Fruit fly (Drosophila melanogaster) whole organism, embryonic: Measurements from ENCODE around the gene CG42876.
A peak's percentile ranks its signal among the peaks of the same experiment; 100 is the strongest.

Source experiments
- Abd-B ChIP-seq: fragments of 200-800 bp; sonication (Bioruptor generic); optimal IDR thresholded peaks from 2 replicates; lab custom pipeline; 2018; ENCODE audit warnings: missing biosample characterization, mild to moderate bottlenecking, missing genetic modification characterization, moderate library complexity
- Awh ChIP-seq: fragments of 200-800 bp; sonication (Bioruptor generic); IDR thresholded peaks from 2 replicates; pipeline ENCODE4, ENCODE4 v1.3.6; 2022; ENCODE audit warnings: missing biosample characterization, missing genetic modification characterization
- CG10209 ChIP-seq: fragments of 200-800 bp; sonication (Bioruptor generic); optimal IDR thresholded peaks from 3 replicates; lab custom pipeline; 2017; ENCODE audit warnings: missing biosample characterization, mild to moderate bottlenecking, missing genetic modification characterization, missing genetic modification reagents
- CG10321 ChIP-seq: fragments of 200-800 bp; sonication (Bioruptor generic); IDR thresholded peaks from 2 replicates; pipeline ENCODE4 v1.3.6; 2022; ENCODE audit warnings: missing biosample characterization, missing genetic modification characterization
- CG10543 ChIP-seq: fragments of 200-800 bp; sonication (Bioruptor generic); optimal IDR thresholded peaks from 3 replicates; lab custom pipeline; 2017; ENCODE audit warnings: missing biosample characterization, mild to moderate bottlenecking, missing genetic modification characterization, moderate library complexity
- CG10565 ChIP-seq: fragments of 200-800 bp; sonication (Bioruptor generic); optimal IDR thresholded peaks from 3 replicates; lab custom pipeline; 2016; ENCODE audit warnings: missing biosample characterization, mild to moderate bottlenecking, missing genetic modification characterization
- CG11696 ChIP-seq: fragments of 200-800 bp; sonication (Bioruptor generic); IDR thresholded peaks from 2 replicates; pipeline ENCODE4 v1.3.6; 2022; ENCODE audit warnings: missing biosample characterization, missing genetic modification characterization
- CG12659 ChIP-seq: fragments of 200-800 bp; sonication (Bioruptor generic); optimal IDR thresholded peaks from 3 replicates; lab custom pipeline; 2017; ENCODE audit warnings: mild to moderate bottlenecking, missing biosample characterization, missing genetic modification reagents, missing genetic modification characterization
- CG1603 ChIP-seq: fragments of 200-800 bp; sonication (Bioruptor generic); optimal IDR thresholded peaks from 2 replicates; lab custom pipeline; 2019; ENCODE audit warnings: missing biosample characterization, mild to moderate bottlenecking, missing genetic modification characterization, moderate library complexity
- CG2129 ChIP-seq: fragments of 200-800 bp; sonication (Bioruptor generic); IDR thresholded peaks from 2 replicates; pipeline ENCODE4 v1.3.6; 2022; ENCODE audit warnings: missing biosample characterization, missing genetic modification characterization; ENCODE audit not compliant: partially characterized antibody
- CG2678 ChIP-seq: fragments of 200-800 bp; sonication (Bioruptor generic); optimal IDR thresholded peaks from 3 replicates; lab custom pipeline; 2019; ENCODE audit warnings: missing biosample characterization, mild to moderate bottlenecking, missing genetic modification characterization, moderate library complexity
- CG3281 ChIP-seq: fragments of 200-800 bp; sonication (Bioruptor generic); optimal IDR thresholded peaks from 3 replicates; lab custom pipeline; 2017; ENCODE audit warnings: missing biosample characterization, mild to moderate bottlenecking, missing genetic modification characterization
- CG3407 ChIP-seq: fragments of 200-800 bp; sonication (Bioruptor generic); optimal IDR thresholded peaks from 2 replicates; lab custom pipeline; 2018; ENCODE audit warnings: missing biosample characterization, mild to moderate bottlenecking, missing genetic modification characterization
- CG4617 ChIP-seq: fragments of 200-800 bp; sonication (Bioruptor generic); optimal IDR thresholded peaks from 3 replicates; lab custom pipeline; 2016; ENCODE audit warnings: missing biosample characterization, missing genetic modification characterization, borderline replicate concordance
- CG6175 ChIP-seq: fragments of 200-800 bp; sonication (Bioruptor generic); IDR thresholded peaks from 3 replicates; pipeline ENCODE4 v1.3.6; 2022; ENCODE audit warnings: missing biosample characterization, missing genetic modification characterization
- CG6683 ChIP-seq: fragments of 200-800 bp; sonication (Bioruptor generic); optimal IDR thresholded peaks from 2 replicates; lab custom pipeline; 2017; ENCODE audit warnings: missing biosample characterization, mild to moderate bottlenecking, missing genetic modification characterization, missing genetic modification reagents
- CG6689 ChIP-seq: fragments of 200-800 bp; sonication (Bioruptor generic); IDR thresholded peaks from 2 replicates; pipeline ENCODE4 v1.3.6; 2022; ENCODE audit warnings: missing biosample characterization, missing genetic modification characterization
- CG8089 ChIP-seq: fragments of 200-800 bp; sonication (Bioruptor generic); optimal IDR thresholded peaks from 3 replicates; lab custom pipeline; 2016; ENCODE audit warnings: missing biosample characterization, missing genetic modification characterization
- CG9797 ChIP-seq: fragments of 200-800 bp; sonication (Bioruptor generic); optimal IDR thresholded peaks from 3 replicates; lab custom pipeline; 2018; ENCODE audit warnings: missing biosample characterization, mild to moderate bottlenecking, missing genetic modification characterization
- CHES-1-like ChIP-seq: fragments of 200-800 bp; sonication (Bioruptor generic); optimal IDR thresholded peaks from 2 replicates; lab custom pipeline; 2016; ENCODE audit warnings: missing biosample characterization, missing genetic modification characterization
- HHEX ChIP-seq: fragments of 200-800 bp; sonication (Bioruptor generic); optimal IDR thresholded peaks from 3 replicates; lab custom pipeline; 2017; ENCODE audit warnings: missing biosample characterization, mild to moderate bottlenecking, missing genetic modification characterization, missing genetic modification reagents
- Hmx ChIP-seq: fragments of 200-800 bp; sonication (Bioruptor generic); optimal IDR thresholded peaks from 2 replicates; lab custom pipeline; 2016; ENCODE audit warnings: missing biosample characterization, missing genetic modification characterization
- Oli ChIP-seq: fragments of 200-800 bp; sonication (Bioruptor generic); optimal IDR thresholded peaks from 2 replicates; lab custom pipeline; 2018; ENCODE audit warnings: missing biosample characterization, mild to moderate bottlenecking, missing genetic modification characterization, moderate library complexity
- Opbp ChIP-seq: fragments of 200-800 bp; sonication (Bioruptor generic); IDR thresholded peaks from 3 replicates; pipeline ENCODE4 v1.3.6; 2022; ENCODE audit warnings: missing biosample characterization, missing genetic modification characterization; ENCODE audit not compliant: partially characterized antibody
- PHDP ChIP-seq: fragments of 200-800 bp; sonication (Bioruptor generic); optimal IDR thresholded peaks from 3 replicates; lab custom pipeline; 2018; ENCODE audit warnings: missing biosample characterization, mild to moderate bottlenecking, missing genetic modification characterization, moderate library complexity
- Side ChIP-seq: fragments of 200-800 bp; sonication (Bioruptor generic); optimal IDR thresholded peaks from 2 replicates; lab custom pipeline; 2016; ENCODE audit warnings: missing biosample characterization, missing genetic modification characterization
- Six4 ChIP-seq: fragments of 200-800 bp; sonication (Bioruptor generic); optimal IDR thresholded peaks from 2 replicates; lab custom pipeline; 2016; ENCODE audit warnings: missing biosample characterization, missing genetic modification characterization
- Spps ChIP-seq: fragments of 200-800 bp; sonication (Bioruptor generic); optimal IDR thresholded peaks from 2 replicates; lab custom pipeline; 2018; ENCODE audit warnings: missing biosample characterization, mild to moderate bottlenecking, missing genetic modification characterization
- ab ChIP-seq: fragments of 200-800 bp; sonication (Bioruptor generic); optimal IDR thresholded peaks from 2 replicates; lab custom pipeline; 2016; ENCODE audit warnings: missing biosample characterization, missing genetic modification characterization
- az2 ChIP-seq: fragments of 200-800 bp; sonication (Bioruptor generic); optimal IDR thresholded peaks from 3 replicates; lab custom pipeline; 2016; ENCODE audit warnings: missing biosample characterization, missing genetic modification characterization
- bigmax ChIP-seq: fragments of 200-800 bp; sonication (Bioruptor generic); optimal IDR thresholded peaks from 2 replicates; lab custom pipeline; 2018; ENCODE audit warnings: missing biosample characterization, mild to moderate bottlenecking, missing genetic modification characterization
- btn ChIP-seq: fragments of 200-800 bp; sonication (Bioruptor generic); optimal IDR thresholded peaks from 2 replicates; lab custom pipeline; 2016; ENCODE audit warnings: missing biosample characterization, missing genetic modification characterization
- caup ChIP-seq: fragments of 200-800 bp; sonication (Bioruptor generic); optimal IDR thresholded peaks from 3 replicates; lab custom pipeline; 2017; ENCODE audit warnings: missing biosample characterization, mild to moderate bottlenecking, missing genetic modification characterization, moderate library complexity; ENCODE audit not compliant: severe bottlenecking
- chif ChIP-seq, 2 experiments: fragments of 200-800 bp; sonication (Bioruptor generic); optimal IDR thresholded peaks; 3 replicates each; lab custom pipeline; 2016; ENCODE audit warnings: missing biosample characterization in 2 of 2, missing genetic modification characterization in 2 of 2
- cwo ChIP-seq: fragments of 200-800 bp; sonication (Bioruptor generic); optimal IDR thresholded peaks from 3 replicates; lab custom pipeline; 2017; ENCODE audit warnings: missing biosample characterization, missing genetic modification characterization, mild to moderate bottlenecking, moderate library complexity, missing genetic modification reagents
- disco-r ChIP-seq: fragments of 200-800 bp; sonication (Bioruptor generic); optimal IDR thresholded peaks from 2 replicates; lab custom pipeline; 2016; ENCODE audit warnings: missing biosample characterization, missing genetic modification characterization
- esg ChIP-seq: fragments of 200-800 bp; sonication (Bioruptor generic); conservative IDR thresholded peaks from 2 replicates; pipeline ENCODE4 v1.3.6; 2022; ENCODE audit warnings: missing biosample characterization, missing genetic modification characterization
- exex ChIP-seq: fragments of 200-800 bp; sonication (Bioruptor generic); optimal IDR thresholded peaks from 4 replicates; lab custom pipeline; 2018; ENCODE audit warnings: missing biosample characterization, mild to moderate bottlenecking, missing genetic modification characterization, moderate library complexity
- ftz-f1 ChIP-seq: fragments of 200-800 bp; sonication (Bioruptor generic); optimal IDR thresholded peaks from 2 replicates; lab custom pipeline; 2016; ENCODE audit warnings: missing biosample characterization, missing genetic modification characterization
- hb ChIP-seq: fragments of 200-800 bp; sonication (Bioruptor generic); IDR thresholded peaks from 3 replicates; pipeline ENCODE4 v1.3.6; 2022; ENCODE audit warnings: missing biosample characterization, missing genetic modification characterization; ENCODE audit not compliant: partially characterized antibody
- insv ChIP-seq, 2 experiments: fragments of 200-800 bp; sonication (Bioruptor generic); optimal IDR thresholded peaks; 3 replicates each; lab custom pipeline; 2016 to 2018; ENCODE audit warnings: missing biosample characterization in 2 of 2, missing genetic modification characterization in 2 of 2
- mld ChIP-seq: fragments of 200-800 bp; sonication (Bioruptor generic); IDR thresholded peaks from 3 replicates; pipeline ENCODE4 v1.3.6; 2022; ENCODE audit warnings: missing biosample characterization, missing genetic modification characterization; ENCODE audit not compliant: partially characterized antibody
- toy ChIP-seq: fragments of 200-800 bp; sonication (Bioruptor generic); IDR thresholded peaks from 2 replicates; pipeline ENCODE4 v1.3.6; 2022; ENCODE audit warnings: missing biosample characterization, missing genetic modification characterization
- trem ChIP-seq: fragments of 200-800 bp; optimal IDR thresholded peaks from 3 replicates; lab custom pipeline; 2019; ENCODE audit warnings: missing biosample characterization, mild to moderate bottlenecking, missing genetic modification characterization, moderate library complexity
- unpg ChIP-seq: fragments of 200-800 bp; sonication (Bioruptor generic); optimal IDR thresholded peaks from 3 replicates; lab custom pipeline; 2018; ENCODE audit warnings: missing biosample characterization, mild to moderate bottlenecking, missing genetic modification characterization, moderate library complexity
- yki ChIP-seq: fragments of >200 bp; optimal IDR thresholded peaks from 3 replicates; lab custom pipeline; 2018
- zen ChIP-seq: fragments of 200-800 bp; sonication (Bioruptor generic); optimal IDR thresholded peaks from 3 replicates; lab custom pipeline; 2018; ENCODE audit warnings: missing biosample characterization, mild to moderate bottlenecking, missing genetic modification characterization, moderate library complexity

Gene CG42876

dm6 chr2L:15761409-15762407 lies 50.2 kb downstream of the CG42876 start (continued):
- TF ChIP-seq CG9797 (GFP tag; lab: Kevin White, UChicago): no peak
- TF ChIP-seq CG11696: peak; percentile 67
- no peak for TF ChIP-seq exex
- no peak for TF ChIP-seq ab (GFP tag; lab: Kevin White, UChicago)
- peak; percentile 21 for TF ChIP-seq CHES-1-like (GFP tag; lab: Kevin White, UChicago)
- peak; percentile 63 for TF ChIP-seq zen (tag; lab: Kevin White, UChicago)
- peak; percentile 58 for TF ChIP-seq HHEX (GFP tag; lab: Kevin White, UChicago)
- TF ChIP-seq ftz-f1: no peak
- peak; percentile 48 for TF ChIP-seq CG8089
- TF ChIP-seq CG10543 (GFP tag; lab: Kevin White, UChicago): peak; percentile 5
- peak; percentile 35 for TF ChIP-seq Spps (tag; lab: Kevin White, UChicago)
- TF ChIP-seq mld (GFP tag; lab: Robert Waterston, UW): no peak
- TF ChIP-seq Hmx: no peak
- TF ChIP-seq CG1603 (tag; lab: Kevin White, UChicago): no peak
- peak; percentile 37; the same call in 1 of the 2 replicates for TF ChIP-seq CG10321
- TF ChIP-seq Abd-B: peak; percentile 55
- peak; percentile 51 for TF ChIP-seq CG3281 (GFP tag; lab: Kevin White, UChicago)
- peak; percentile 86 for TF ChIP-seq CG2678 (tag; lab: Kevin White, UChicago)
- no peak for TF ChIP-seq disco-r (GFP tag; lab: Kevin White, UChicago)
- no peak for TF ChIP-seq CG10565 (GFP tag; lab: Kevin White, UChicago)
- peak; percentile 75 for TF ChIP-seq CG10209 (GFP tag; lab: Kevin White, UChicago)
- TF ChIP-seq caup (GFP tag; lab: Kevin White, UChicago): peak; percentile 51
- TF ChIP-seq CG6683 (GFP tag; lab: Kevin White, UChicago): peak; percentile 41
- peak; percentile 3 for TF ChIP-seq CG4617
- TF ChIP-seq yki (lab: Kevin White, UChicago): no peak
- TF ChIP-seq PHDP (tag; lab: Kevin White, UChicago): peak; percentile 64
- TF ChIP-seq bigmax (GFP tag; lab: Kevin White, UChicago): no peak
- peak; percentile 77; the same call in 1 of the 2 replicates for TF ChIP-seq Awh (GFP tag; lab: Robert Waterston, UW)
- TF ChIP-seq Side: no peak
- TF ChIP-seq cwo (GFP tag; lab: Kevin White, UChicago): peak; percentile 47
- TF ChIP-seq toy (GFP tag; lab: Robert Waterston, UW): no peak
- TF ChIP-seq btn (GFP tag; lab: Kevin White, UChicago): peak; percentile 21
- TF ChIP-seq Oli (tag; lab: Kevin White, UChicago): peak; percentile 79
- peak; percentile 76 for TF ChIP-seq trem
- TF ChIP-seq CG6175 (GFP tag; lab: Robert Waterston, UW): no peak
- no peak for TF ChIP-seq insv (GFP tag; optimal IDR thresholded peaks at IDR 0.05; lab: Kevin White, UChicago)
- TF ChIP-seq Opbp (GFP tag; lab: Robert Waterston, UW): no peak
- peak; percentile 80 for TF ChIP-seq esg (GFP tag; lab: Robert Waterston, UW)
- no peak for TF ChIP-seq CG2129 (GFP tag; lab: Robert Waterston, UW)
- peak; percentile 30 to 61 for TF ChIP-seq chif (GFP tag; optimal IDR thresholded peaks at IDR 0.05; lab: Kevin White, UChicago)
- TF ChIP-seq CG6689 (GFP tag; lab: Robert Waterston, UW): peak; percentile 87
- peak; percentile 72 for TF ChIP-seq CG3407 (GFP tag; lab: Kevin White, UChicago)
- peak; percentile 79 for TF ChIP-seq unpg (GFP tag; lab: Kevin White, UChicago)
- no peak for TF ChIP-seq hb (GFP tag; lab: Robert Waterston, UW)
- TF ChIP-seq az2 (GFP tag; lab: Kevin White, UChicago): peak; percentile 66
- peak; percentile 65 for TF ChIP-seq CG12659
- TF ChIP-seq Six4 (GFP tag; lab: Kevin White, UChicago): peak; percentile 49
